Worm (Caenorhabditis elegans): ENCODE measurements around the gene ZK675.4.

- TF ChIP-seq tbx-2 (tag; optimal IDR thresholded peaks at IDR 0.05) (no peak), elt-2 (tag; optimal IDR thresholded peaks at IDR 0.05) (no peak), nhr-25 (tag; optimal IDR thresholded peaks at IDR 0.05) (no peak), ceh-82 (tag; optimal IDR thresholded peaks at IDR 0.05) (no peak), ama-1 (optimal IDR thresholded peaks at IDR 0.05) (no peak), eor-1 (tag; optimal IDR thresholded peaks at IDR 0.05) (no peak), daf-12 (tag; optimal IDR thresholded peaks at IDR 0.05) (no peak), egl-27 (tag; optimal IDR thresholded peaks at IDR 0.05) (no peak), fos-1 (tag; optimal IDR thresholded peaks at IDR 0.05) (no peak), elt-1 (tag; optimal IDR thresholded peaks at IDR 0.05) (no peak)
Measured at ce11 chrII:7928600-7928999, 17.5 kb downstream of the ZK675.4 start, which contains the start of gene spv-1.
